Fruit fly (Drosophila melanogaster): ENCODE data around the gene Rsf1.
A peak's percentile ranks its signal among the peaks of the same experiment; 100 is the strongest.

Rsf1 gene

dm6 chr2L:10291276-10291675, 27.9 kb upstream of the Rsf1 start:
- TF ChIP-seq fd64A (GFP tag; optimal IDR thresholded peaks at IDR 0.05) (no peak), Elba2 (GFP tag; optimal IDR thresholded peaks at IDR 0.05) (peak; percentile 100), vnd (GFP tag; IDR thresholded peaks at IDR 0.05; ENCODE audit: partially characterized antibody) (no peak), insv (GFP tag; optimal IDR thresholded peaks at IDR 0.05) (peak in 1 of 2 experiments; percentile 94), ash1 (GFP tag; optimal IDR thresholded peaks at IDR 0.05) (no peak), CG11695 (GFP tag; IDR thresholded peaks at IDR 0.05) (no peak), grn (GFP tag; optimal IDR thresholded peaks at IDR 0.05) (no peak), inv (GFP tag; IDR thresholded peaks at IDR 0.05; ENCODE audit: partially characterized antibody) (no peak), toy (GFP tag; IDR thresholded peaks at IDR 0.05) (no peak), Doc2 (GFP tag; IDR thresholded peaks at IDR 0.05) (no peak), Kr (GFP tag; optimal IDR thresholded peaks at IDR 0.05) (no peak)

- no peak for TF ChIP-seq fd102C (GFP tag; optimal IDR thresholded peaks at IDR 0.05)
- no peak for TF ChIP-seq Mes4 (GFP tag; optimal IDR thresholded peaks at IDR 0.05)
- no peak for TF ChIP-seq ken (GFP tag; IDR thresholded peaks at IDR 0.05)
- no peak for TF ChIP-seq CG12659 (GFP tag; optimal IDR thresholded peaks at IDR 0.05)
- TF ChIP-seq gem (tag; optimal IDR thresholded peaks at IDR 0.05) = no peak
- no peak for TF ChIP-seq esg (GFP tag; conservative IDR thresholded peaks at IDR 0.05)
- no peak for TF ChIP-seq tin (GFP tag; optimal IDR thresholded peaks at IDR 0.05)
- no peak for TF ChIP-seq trem (tag; optimal IDR thresholded peaks at IDR 0.05)
Measured at dm6 chr2L:10280772-10281171, 17.4 kb upstream of the Rsf1 start, which contains the start of gene CG34043. CG34043 (minus strand) TSS chr2L:10280872.

dm6 chr2L:10278658-10279057, 15.3 kb upstream of the Rsf1 start, which contains the start of gene Utx:
Utx (minus strand) TSS chr2L:10278811.
- no peak for TF ChIP-seq CG11560 (tag; IDR thresholded peaks at IDR 0.05)
- TF ChIP-seq CG14667 (GFP tag; IDR thresholded peaks at IDR 0.05) = no peak
- TF ChIP-seq sna (GFP tag; IDR thresholded peaks at IDR 0.05; ENCODE audit: partially characterized antibody) = peak; percentile 61; the same call in 1 of the 2 replicates
- peak; percentile 91 for TF ChIP-seq CG6791 (GFP tag; IDR thresholded peaks at IDR 0.05; ENCODE audit: partially characterized antibody)
- peak; percentile 77 for TF ChIP-seq pzg (GFP tag; optimal IDR thresholded peaks at IDR 0.05)
- no peak for TF ChIP-seq abd-A (tag; optimal IDR thresholded peaks at IDR 0.05)
- peak; percentile 41 for TF ChIP-seq Xbp1 (GFP tag; optimal IDR thresholded peaks at IDR 0.05)
- peak; percentile 80 for TF ChIP-seq CG17802 (tag; optimal IDR thresholded peaks at IDR 0.05)
- TF ChIP-seq Rfx (GFP tag; IDR thresholded peaks at IDR 0.05) = peak; percentile 39; the same call in 1 of the 2 replicates
- TF ChIP-seq CG1024 (GFP tag; IDR thresholded peaks at IDR 0.05) = peak; percentile 81
- TF ChIP-seq Scr (GFP tag; IDR thresholded peaks at IDR 0.05; ENCODE audit: partially characterized antibody) = peak; percentile 80
- peak; percentile 48; the same call in 1 of the 2 replicates for TF ChIP-seq nerfin-2 (GFP tag; IDR thresholded peaks at IDR 0.05; ENCODE audit: partially characterized antibody)
- TF ChIP-seq Bgb (GFP tag; IDR thresholded peaks at IDR 0.05; ENCODE audit: partially characterized antibody) = peak; percentile 88
- TF ChIP-seq trem (tag; optimal IDR thresholded peaks at IDR 0.05) = peak; percentile 49
- TF ChIP-seq ato (GFP tag; IDR thresholded peaks at IDR 0.05; ENCODE audit: partially characterized antibody) = peak; percentile 62
- TF ChIP-seq Dref (GFP tag; IDR thresholded peaks at IDR 0.05) = peak; percentile 80
- peak; percentile 31 for TF ChIP-seq MESR4 (GFP tag; optimal IDR thresholded peaks at IDR 0.05)
- no peak for TF ChIP-seq CG11093 (GFP tag; IDR thresholded peaks at IDR 0.05)
- peak; percentile 25 for TF ChIP-seq gfzf (GFP tag; optimal IDR thresholded peaks at IDR 0.05)
- TF ChIP-seq CG3995 (GFP tag; optimal IDR thresholded peaks at IDR 0.05) = peak; percentile 96
- peak; percentile 5 for TF ChIP-seq CG8290 (GFP tag; optimal IDR thresholded peaks at IDR 0.05)
- TF ChIP-seq CG8290 (tag; optimal IDR thresholded peaks at IDR 0.05) = no peak
- peak; percentile 75 for TF ChIP-seq unc-4 (GFP tag; IDR thresholded peaks at IDR 0.05; ENCODE audit: partially characterized antibody)
- no peak for TF ChIP-seq usp (GFP tag; optimal IDR thresholded peaks at IDR 0.05)
- TF ChIP-seq HLH4C (GFP tag; IDR thresholded peaks at IDR 0.05; ENCODE audit: partially characterized antibody) = peak; percentile 78
- peak; percentile 88 for TF ChIP-seq BEAF-32 (GFP tag; optimal IDR thresholded peaks at IDR 0.05)
- TF ChIP-seq CG7963 (GFP tag; IDR thresholded peaks at IDR 0.05; ENCODE audit: partially characterized antibody) = peak; percentile 51; the same call in 1 of the 3 replicates
- TF ChIP-seq CG15514 (GFP tag; optimal IDR thresholded peaks at IDR 0.05) = peak; percentile 67
- TF ChIP-seq Sry-β (GFP tag; optimal IDR thresholded peaks at IDR 0.05) = no peak
- peak; percentile 57; the same call in 1 of the 2 replicates for TF ChIP-seq slbo (GFP tag; IDR thresholded peaks at IDR 0.05)

Measured in whole organism, embryonic.